Worm (Caenorhabditis elegans) whole organism, young adult: ENCODE data around the gene fem-2.

Experiments
- B0019.2 ChIP-seq: fragments of 200-800 bp; sonication (Bioruptor generic); conservative IDR thresholded peaks from 2 replicates; pipeline ENCODE4 v1.3.6; 2022; ENCODE audit warnings: missing genetic modification reagents, missing genetic modification characterization, missing compliant biosample characterization
- F57A8.1 ChIP-seq: fragments of 200-800 bp; sonication (Bioruptor generic); optimal IDR thresholded peaks from 2 replicates; lab custom pipeline; 2018; ENCODE audit warnings: mild to moderate bottlenecking, missing genetic modification characterization, moderate library complexity, missing compliant biosample characterization
- ama-1 ChIP-seq, 3 experiments: fragments of 150-350 bp in 1 of 3; sonication (generic microtip) in 2 of 3; optimal IDR thresholded peaks; 2 replicates each; lab custom pipeline; 2014 to 2018; ENCODE audit warnings: missing biosample characterization in 2 of 3, missing genetic modification characterization in 2 of 3, missing genetic modification reagents in 2 of 3
- die-1 ChIP-seq: sonication (generic microtip); optimal IDR thresholded peaks from 2 replicates; lab custom pipeline; 2016; ENCODE audit warnings: missing genotype, mild to moderate bottlenecking, missing genetic modification characterization, missing compliant biosample characterization
- dpl-1 ChIP-seq: fragments of 150-350 bp; optimal IDR thresholded peaks from 2 replicates; lab custom pipeline; 2014; ENCODE audit warnings: missing biosample characterization, missing genetic modification reagents, missing genetic modification characterization
- egl-18 ChIP-seq: fragments of 200-800 bp; sonication (Bioruptor generic); IDR thresholded peaks from 2 replicates; pipeline ENCODE4 v1.3.6; 2022; ENCODE audit warnings: missing genetic modification reagents, missing genetic modification characterization, missing compliant biosample characterization
- pha-4 ChIP-seq: fragments of 150-350 bp; sonication (generic microtip); optimal IDR thresholded peaks from 2 replicates; lab custom pipeline; 2014; ENCODE audit warnings: missing biosample characterization, missing genetic modification reagents, missing genetic modification characterization
- sdz-38 ChIP-seq: sonication (generic microtip); optimal IDR thresholded peaks from 2 replicates; lab custom pipeline; 2016; ENCODE audit warnings: missing genotype, missing genetic modification characterization, missing compliant biosample characterization
- snpc-4 ChIP-seq, 5 experiments: fragments of 150-350 bp in 1 of 5; sonication (generic microtip) in 4 of 5; optimal IDR thresholded peaks; 2 replicates each; lab custom pipeline; 2014 to 2018; ENCODE audit warnings: missing genetic modification characterization in 5 of 5, missing biosample characterization in 3 of 5, antibody characterized with exemption in 2 of 5, mild to moderate bottlenecking in 2 of 5, missing compliant biosample characterization in 2 of 5, missing genotype in 2 of 5, moderate library complexity in 2 of 5, missing genetic modification reagents in 1 of 5
- sptf-2 ChIP-seq: fragments of 200-800 bp; sonication (Bioruptor generic); optimal IDR thresholded peaks from 2 replicates; lab custom pipeline; 2018; ENCODE audit warnings: mild to moderate bottlenecking, missing genetic modification characterization, missing compliant biosample characterization
- unc-62 ChIP-seq: fragments of 150-350 bp; optimal IDR thresholded peaks from 2 replicates; lab custom pipeline; 2014; ENCODE audit warnings: missing biosample characterization, missing genetic modification reagents, missing genetic modification characterization

DNA sequence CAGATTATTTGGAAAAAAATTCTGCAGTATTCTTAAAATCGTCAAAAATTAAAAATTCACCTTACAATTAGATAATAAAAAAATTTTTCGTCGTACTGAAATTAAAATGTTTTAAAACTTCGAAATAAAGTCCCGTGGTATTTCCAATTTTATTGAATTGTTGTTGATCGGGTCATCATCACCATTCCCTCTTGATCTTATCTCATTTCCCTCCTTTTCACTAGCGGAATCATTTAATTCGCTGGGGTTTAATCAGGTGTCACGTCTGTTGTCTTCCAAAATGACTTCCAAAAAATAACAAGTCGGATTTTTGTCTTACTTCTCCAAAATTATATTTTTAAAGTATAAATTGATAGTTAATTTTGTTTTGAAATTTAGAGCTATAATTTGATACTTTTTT lies 22.2 kb upstream of the fem-2 start:
- no peak for TF ChIP-seq sdz-38 (tag; lab: Kevin White, UChicago)
- no peak for TF ChIP-seq B0019.2 (GFP tag; lab: Robert Waterston, UW)
- no peak for TF ChIP-seq die-1
- no peak for TF ChIP-seq snpc-4 (GFP tag; optimal IDR thresholded peaks at IDR 0.05; lab: Kevin White, UChicago)
- TF ChIP-seq snpc-4 (tag; optimal IDR thresholded peaks at IDR 0.05; lab: Kevin White, UChicago): no peak
- TF ChIP-seq dpl-1 (GFP tag; lab: Kevin White, UChicago): no peak
- no peak for TF ChIP-seq egl-18 (GFP tag; lab: Robert Waterston, UW)
- TF ChIP-seq unc-62 (GFP tag; lab: Kevin White, UChicago): no peak
- TF ChIP-seq ama-1 (optimal IDR thresholded peaks at IDR 0.05; lab: Kevin White, UChicago): no peak
- TF ChIP-seq ama-1 (GFP tag; optimal IDR thresholded peaks at IDR 0.05; lab: Kevin White, UChicago): no peak
- no peak for TF ChIP-seq pha-4 (tag; lab: Kevin White, UChicago)
- no peak for TF ChIP-seq F57A8.1 (GFP tag; lab: Kevin White, UChicago)
- TF ChIP-seq sptf-2 (GFP tag; lab: Kevin White, UChicago): no peak
